Comparison of ENCODE assay signal across 1 fruit fly cellular context in the genomic region with DNA sequence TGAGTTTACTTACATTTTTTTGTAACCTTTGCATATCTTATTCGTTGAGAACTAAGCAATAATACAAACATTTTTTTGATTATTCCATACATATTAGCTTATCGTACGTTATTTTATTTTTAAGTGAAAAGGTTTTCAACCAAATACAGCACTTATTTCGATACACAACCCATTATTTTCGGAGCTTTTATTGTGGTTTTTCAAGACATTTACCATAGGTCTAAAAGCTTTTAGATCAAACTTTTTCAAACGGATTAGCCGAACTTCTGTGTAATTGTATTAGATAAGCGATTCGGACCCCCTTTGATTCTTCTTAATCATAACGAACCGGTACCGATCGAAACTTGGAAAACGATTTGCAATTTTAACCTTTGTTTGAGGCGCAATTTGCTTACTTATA.
TF ChIP-seq lines count a peak whose summit lies in the region.

No protein-coding gene starts in this region.

TF ChIP-seq in whole organism, embryonic, 481 proteins besides CTCF, POLR2A, EP300 and RAD21 (continued from another document):
- TF ChIP-seq Myb (GFP tag; optimal IDR thresholded peaks at IDR 0.05; lab: Kevin White, UChicago) (peak; percentile 14), eve (GFP tag; optimal IDR thresholded peaks at IDR 0.05; lab: Kevin White, UChicago) (no peak), CG4424 (GFP tag; optimal IDR thresholded peaks at IDR 0.05; lab: Kevin White, UChicago) (no peak), fd102C (GFP tag; optimal IDR thresholded peaks at IDR 0.05; lab: Kevin White, UChicago) (no peak), hb (GFP tag; IDR thresholded peaks at IDR 0.05; lab: Robert Waterston, UW; ENCODE audit: partially characterized antibody) (no peak), CG6689 (GFP tag; IDR thresholded peaks at IDR 0.05; lab: Robert Waterston, UW) (no peak), lov (optimal IDR thresholded peaks at IDR 0.05; lab: Kevin White, UChicago) (no peak), lov (GFP tag; IDR thresholded peaks at IDR 0.05; lab: Robert Waterston, UW) (no peak), Hr51 (GFP tag; optimal IDR thresholded peaks at IDR 0.05; lab: Kevin White, UChicago) (no peak), HLH54F (GFP tag; optimal IDR thresholded peaks at IDR 0.05; lab: Kevin White, UChicago) (no peak), HHEX (GFP tag; optimal IDR thresholded peaks at IDR 0.05; lab: Kevin White, UChicago) (no peak), Adf1 (GFP tag; IDR thresholded peaks at IDR 0.05; lab: Robert Waterston, UW) (no peak)
